Fruit fly (Drosophila melanogaster): ENCODE measurements around the gene CG3847.

Gene CG3847

dm6 chrX:6339970-6340548 lies 6.8 kb upstream of the CG3847 start (continued):
- TF ChIP-seq Adf1 (GFP tag; IDR thresholded peaks at IDR 0.05) (no peak; the same call in 1 of the 2 replicates), CG1024 (GFP tag; IDR thresholded peaks at IDR 0.05) (0 out of 2 replicates have a peak, but pooled peaks have one; percentile 11), CG6683 (GFP tag; optimal IDR thresholded peaks at IDR 0.05) (peak; percentile 10), lbe (GFP tag; optimal IDR thresholded peaks at IDR 0.05) (no peak), CG9876 (GFP tag; optimal IDR thresholded peaks at IDR 0.05) (no peak), kah (GFP tag; optimal IDR thresholded peaks at IDR 0.05) (no peak), Drgx (GFP tag; IDR thresholded peaks at IDR 0.05) (peak; percentile 71), CG8089 (GFP tag; optimal IDR thresholded peaks at IDR 0.05) (no peak), wor (GFP tag; IDR thresholded peaks at IDR 0.05) (no peak), CG9609 (GFP tag; optimal IDR thresholded peaks at IDR 0.05) (no peak), Deaf1 (tag; optimal IDR thresholded peaks at IDR 0.05) (peak; percentile 15), CG17186 (GFP tag; optimal IDR thresholded peaks at IDR 0.05) (no peak), ATbp (GFP tag; optimal IDR thresholded peaks at IDR 0.05) (peak; percentile 65), oc (tag; optimal IDR thresholded peaks at IDR 0.05) (peak; percentile 96), insv (GFP tag; optimal IDR thresholded peaks at IDR 0.05) (no peak), CG5953 (GFP tag; IDR thresholded peaks at IDR 0.05) (no peak), CG1602 (GFP tag; optimal IDR thresholded peaks at IDR 0.05) (peak; percentile 29), CG10267 (tag; optimal IDR thresholded peaks at IDR 0.05) (peak; percentile 4), unpg (GFP tag; optimal IDR thresholded peaks at IDR 0.05) (peak; percentile 62), grau (tag; optimal IDR thresholded peaks at IDR 0.05) (peak; percentile 63), Dip2 (GFP tag; IDR thresholded peaks at IDR 0.05) (no peak), CG9727 (GFP tag; optimal IDR thresholded peaks at IDR 0.05) (no peak), CG5180 (GFP tag; optimal IDR thresholded peaks at IDR 0.05) (no peak), ara (GFP tag; IDR thresholded peaks at IDR 0.05) (peak; percentile 62; the same call in 1 of the 2 replicates), Sox102F (GFP tag; optimal IDR thresholded peaks at IDR 0.05) (peak; percentile 72), twi (tag; optimal IDR thresholded peaks at IDR 0.05) (no peak), Rfx (GFP tag; IDR thresholded peaks at IDR 0.05) (peak; percentile 70), ftz-f1 (GFP tag; optimal IDR thresholded peaks at IDR 0.05) (no peak), CG4424 (GFP tag; optimal IDR thresholded peaks at IDR 0.05) (peak; percentile 11), Gsc (GFP tag; IDR thresholded peaks at IDR 0.05) (0 out of 2 replicates have a peak, but pooled peaks have one; percentile 18), Blimp-1 (GFP tag; optimal IDR thresholded peaks at IDR 0.05) (peak; percentile 88), CG17359 (tag; optimal IDR thresholded peaks at IDR 0.05) (peak; percentile 78), Doc3 (GFP tag; IDR thresholded peaks at IDR 0.05; ENCODE audit: partially characterized antibody) (no peak), ato (GFP tag; IDR thresholded peaks at IDR 0.05; ENCODE audit: partially characterized antibody) (no peak), Bdp1 (GFP tag; optimal IDR thresholded peaks at IDR 0.05) (no peak), CG1647 (GFP tag; optimal IDR thresholded peaks at IDR 0.05) (peak; percentile 34), MESR4 (GFP tag; optimal IDR thresholded peaks at IDR 0.05) (no peak), chif (GFP tag; optimal IDR thresholded peaks at IDR 0.05) (peak; percentile 3 to 25), Ada2b (GFP tag; IDR thresholded peaks at IDR 0.05) (peak; percentile 56), CG15011 (GFP tag; optimal IDR thresholded peaks at IDR 0.05) (no peak), otp (GFP tag; IDR thresholded peaks at IDR 0.05) (peak; percentile 30; the same call in 1 of the 3 replicates), CG8290 (GFP tag; optimal IDR thresholded peaks at IDR 0.05) (no peak), CG8290 (tag; optimal IDR thresholded peaks at IDR 0.05) (peak in 1 of 2 experiments; percentile 70), CG1603 (tag; optimal IDR thresholded peaks at IDR 0.05) (peak; percentile 68), kni (GFP tag; optimal IDR thresholded peaks at IDR 0.05) (no peak), CG5245 (GFP tag; optimal IDR thresholded peaks at IDR 0.05) (no peak), PHDP (tag; optimal IDR thresholded peaks at IDR 0.05) (peak; percentile 50), toy (GFP tag; IDR thresholded peaks at IDR 0.05) (no peak), Hmx (GFP tag; optimal IDR thresholded peaks at IDR 0.05) (peak; percentile 20), CG34422 (GFP tag; IDR thresholded peaks at IDR 0.05) (peak; percentile 64; the same call in 2 of the 3 replicates)
